2 worm cellular contexts compared by ENCODE assay signal in the genomic region with DNA sequence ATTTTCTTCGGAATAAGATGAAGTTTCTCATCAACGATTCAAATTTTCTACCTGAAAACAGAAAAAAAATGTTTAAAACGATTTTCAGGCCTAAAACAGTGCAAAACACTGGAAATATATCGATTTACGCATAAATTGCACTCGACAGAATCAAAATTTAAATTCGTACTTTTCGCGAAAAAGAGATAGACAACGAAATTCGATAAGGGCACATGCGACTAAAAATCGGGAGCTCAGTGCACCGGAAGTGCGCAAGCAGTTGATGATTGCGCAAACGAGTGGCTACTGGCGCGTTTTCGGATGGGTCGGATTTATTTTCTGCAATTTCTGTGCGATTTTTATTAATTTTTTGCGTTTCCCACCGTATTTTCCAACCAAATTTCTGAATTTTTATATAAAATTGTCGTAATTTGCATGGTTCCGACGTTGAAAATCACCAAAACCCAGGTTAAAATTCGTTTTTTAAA.
TF ChIP-seq lines count a peak whose summit lies in the region.

Gene Y39A1A.21 (minus strand): TSS at position 51 of the 467 bp plus-strand sequence.
Gene Y39A1A.22 (minus strand): TSS at position 57 of the 467 bp plus-strand sequence.

TF ChIP-seq in whole organism, L1 larva, 84 proteins besides CTCF, POLR2A, EP300 and RAD21 (continued from another document):
- peak; percentile 82 for TF ChIP-seq unc-86 (tag; optimal IDR thresholded peaks at IDR 0.05; lab: Kevin White, UChicago)
- peak; percentile 46 for TF ChIP-seq efl-3 (GFP tag; optimal IDR thresholded peaks at IDR 0.05; lab: Kevin White, UChicago)
- TF ChIP-seq ces-1 (GFP tag; optimal IDR thresholded peaks at IDR 0.05; lab: Kevin White, UChicago): no peak
- peak; percentile 35 for TF ChIP-seq nhr-11 (tag; optimal IDR thresholded peaks at IDR 0.05; lab: Kevin White, UChicago)
- TF ChIP-seq grh-1 (GFP tag; IDR thresholded peaks at IDR 0.05; lab: Robert Waterston, UW): peak; percentile 75
- TF ChIP-seq swsn-7 (tag; optimal IDR thresholded peaks at IDR 0.05; lab: Kevin White, UChicago): peak; percentile 86
- TF ChIP-seq fos-1 (tag; optimal IDR thresholded peaks at IDR 0.05; lab: Kevin White, UChicago): peak; percentile 32
- TF ChIP-seq zag-1 (tag; optimal IDR thresholded peaks at IDR 0.05; lab: Kevin White, UChicago): no peak
- peak; percentile 84 to 86 for TF ChIP-seq efl-1 (optimal IDR thresholded peaks at IDR 0.05; lab: Kevin White, UChicago)
- peak; percentile 80 to 98 for TF ChIP-seq efl-1 (GFP tag; optimal IDR thresholded peaks at IDR 0.05 in 1 of 2; lab: Kevin White, UChicago)
- no peak for TF ChIP-seq egl-27 (tag; optimal IDR thresholded peaks at IDR 0.05; lab: Kevin White, UChicago)
- no peak for TF ChIP-seq unc-30 (tag; optimal IDR thresholded peaks at IDR 0.05; lab: Kevin White, UChicago)
- TF ChIP-seq nhr-237 (tag; optimal IDR thresholded peaks at IDR 0.05; lab: Kevin White, UChicago): no peak
- TF ChIP-seq ceh-8 (GFP tag; optimal IDR thresholded peaks at IDR 0.05; lab: Kevin White, UChicago): peak; percentile 60
- TF ChIP-seq nhr-47 (tag; optimal IDR thresholded peaks at IDR 0.05; lab: Kevin White, UChicago): peak; percentile 93
- peak in 1 of 2 experiments; percentile 66 for TF ChIP-seq mdl-1 (tag; optimal IDR thresholded peaks at IDR 0.05; lab: Kevin White, UChicago)
- no peak for TF ChIP-seq tlp-1 (tag; optimal IDR thresholded peaks at IDR 0.05; lab: Kevin White, UChicago)
- peak; percentile 49 for TF ChIP-seq pax-3 (tag; optimal IDR thresholded peaks at IDR 0.05; lab: Kevin White, UChicago)
- TF ChIP-seq xbp-1 (tag; optimal IDR thresholded peaks at IDR 0.05; lab: Kevin White, UChicago): peak; percentile 83
- TF ChIP-seq tbx-2 (tag; optimal IDR thresholded peaks at IDR 0.05; lab: Kevin White, UChicago): peak; percentile 87
- TF ChIP-seq jun-1 (tag; optimal IDR thresholded peaks at IDR 0.05; lab: Kevin White, UChicago): peak; percentile 81
- TF ChIP-seq C04F5.9 (tag; optimal IDR thresholded peaks at IDR 0.05; lab: Kevin White, UChicago): peak; percentile 28
- peak; percentile 86 to 88 for TF ChIP-seq lsy-2 (tag; optimal IDR thresholded peaks at IDR 0.05; lab: Kevin White, UChicago)
- TF ChIP-seq fkh-4 (tag; optimal IDR thresholded peaks at IDR 0.05; lab: Kevin White, UChicago; ENCODE audit: borderline replicate concordance): no peak
- peak; percentile 49 for TF ChIP-seq elt-2 (tag; optimal IDR thresholded peaks at IDR 0.05; lab: Kevin White, UChicago)
- TF ChIP-seq isw-1 (GFP tag; IDR thresholded peaks at IDR 0.05; lab: Robert Waterston, UW): peak; percentile 78
- TF ChIP-seq unc-98 (GFP tag; IDR thresholded peaks at IDR 0.05; lab: Robert Waterston, UW): no peak

TF ChIP-seq in whole organism, young adult, 124 proteins besides CTCF, POLR2A, EP300 and RAD21 (continued from another document):
- TF ChIP-seq Y53G8AR.9 (GFP tag; conservative IDR thresholded peaks at IDR 0.05; lab: Robert Waterston, UW): peak; percentile 91
- TF ChIP-seq mcd-1 (GFP tag; IDR thresholded peaks at IDR 0.05; lab: Robert Waterston, UW): peak; percentile 89
- TF ChIP-seq T07F8.4 (tag; optimal IDR thresholded peaks at IDR 0.05; lab: Kevin White, UChicago): no peak
- no peak for TF ChIP-seq bed-2 (GFP tag; IDR thresholded peaks at IDR 0.05; lab: Robert Waterston, UW)
- no peak for TF ChIP-seq nfya-2 (GFP tag; IDR thresholded peaks at IDR 0.05; lab: Robert Waterston, UW)
- TF ChIP-seq ceh-91 (GFP tag; IDR thresholded peaks at IDR 0.05; lab: Robert Waterston, UW): peak; percentile 65
- no peak for TF ChIP-seq B0261.1 (tag; optimal IDR thresholded peaks at IDR 0.05; lab: Kevin White, UChicago)
- peak; percentile 11 for TF ChIP-seq K12H6.12 (tag; optimal IDR thresholded peaks at IDR 0.05; lab: Kevin White, UChicago)
- TF ChIP-seq akir-1 (GFP tag; optimal IDR thresholded peaks at IDR 0.05; lab: Kevin White, UChicago): no peak
- TF ChIP-seq somi-1 (GFP tag; optimal IDR thresholded peaks at IDR 0.05; lab: Kevin White, UChicago): no peak
- peak; percentile 84 for TF ChIP-seq madf-6 (GFP tag; IDR thresholded peaks at IDR 0.05; lab: Robert Waterston, UW)
- no peak for TF ChIP-seq lag-1 (GFP tag; IDR thresholded peaks at IDR 0.05; lab: Robert Waterston, UW)
- TF ChIP-seq D2030.7 (GFP tag; IDR thresholded peaks at IDR 0.05; lab: Robert Waterston, UW): peak; percentile 42; the same call in 1 of the 2 replicates
- 0 out of 2 replicates have a peak, but pooled peaks have one; percentile 43 for TF ChIP-seq madf-3 (GFP tag; IDR thresholded peaks at IDR 0.05; lab: Robert Waterston, UW)
- TF ChIP-seq C06A6.2 (GFP tag; conservative IDR thresholded peaks at IDR 0.05; lab: Robert Waterston, UW): peak; percentile 37; the same call in 1 of the 2 replicates
- TF ChIP-seq nhr-179 (tag; optimal IDR thresholded peaks at IDR 0.05; lab: Kevin White, UChicago): no peak
- no peak for TF ChIP-seq F37B4.10 (GFP tag; IDR thresholded peaks at IDR 0.05; lab: Robert Waterston, UW)
TF ChIP-seq in whole organism, young adult: peak in this region for 53.
